Fruit fly (Drosophila melanogaster) whole organism, embryonic: ENCODE results near the gene CG7275.

ENCODE experiments used
- Adf1 ChIP-seq: fragments of 200-800 bp; sonication (Bioruptor generic); IDR thresholded peaks from 2 replicates; pipeline ENCODE4 v1.3.6; 2022; ENCODE audit warnings: missing biosample characterization, missing genetic modification characterization
- Bgb ChIP-seq: fragments of 200-800 bp; sonication (Bioruptor generic); IDR thresholded peaks from 2 replicates; pipeline ENCODE4 v1.3.6; 2022; ENCODE audit warnings: missing biosample characterization, missing genetic modification characterization; ENCODE audit not compliant: partially characterized antibody
- C15 ChIP-seq: fragments of 200-800 bp; sonication (Bioruptor generic); IDR thresholded peaks from 3 replicates; pipeline ENCODE4 v1.3.6; 2022; ENCODE audit warnings: missing biosample characterization, missing genetic modification characterization
- CG10431 ChIP-seq: fragments of 200-800 bp; sonication (Bioruptor generic); optimal IDR thresholded peaks from 3 replicates; lab custom pipeline; 2018; ENCODE audit warnings: missing biosample characterization, mild to moderate bottlenecking, missing genetic modification characterization
- CG13287 ChIP-seq: fragments of 200-800 bp; sonication (Bioruptor generic); IDR thresholded peaks from 2 replicates; pipeline ENCODE4 v1.3.6; 2022; ENCODE audit warnings: missing biosample characterization, missing genetic modification characterization; ENCODE audit not compliant: partially characterized antibody
- CG13894 ChIP-seq: fragments of 200-800 bp; sonication (Bioruptor generic); optimal IDR thresholded peaks from 3 replicates; lab custom pipeline; 2018; ENCODE audit warnings: missing biosample characterization, mild to moderate bottlenecking, missing genetic modification characterization, moderate library complexity
- CG16813 ChIP-seq: fragments of 200-800 bp; sonication (Bioruptor generic); IDR thresholded peaks from 3 replicates; pipeline ENCODE4 v1.3.6; 2022; ENCODE audit warnings: missing biosample characterization, missing genetic modification characterization; ENCODE audit not compliant: partially characterized antibody
- CG2129 ChIP-seq: fragments of 200-800 bp; sonication (Bioruptor generic); IDR thresholded peaks from 2 replicates; pipeline ENCODE4 v1.3.6; 2022; ENCODE audit warnings: missing biosample characterization, missing genetic modification characterization; ENCODE audit not compliant: partially characterized antibody
- CG3163 ChIP-seq: fragments of 200-800 bp; sonication (Bioruptor generic); optimal IDR thresholded peaks from 3 replicates; lab custom pipeline; 2016; ENCODE audit warnings: missing biosample characterization, missing genetic modification characterization
- CG42726 ChIP-seq: fragments of 200-800 bp; sonication (Bioruptor generic); IDR thresholded peaks from 2 replicates; pipeline ENCODE4 v1.3.6; 2022; ENCODE audit warnings: missing biosample characterization, missing genetic modification characterization; ENCODE audit not compliant: partially characterized antibody
- CG4854 ChIP-seq: fragments of 200-800 bp; sonication (Bioruptor generic); optimal IDR thresholded peaks from 2 replicates; lab custom pipeline; 2016; ENCODE audit warnings: missing biosample characterization, missing genetic modification characterization, inconsistent platforms
- CG5180 ChIP-seq: fragments of 200-800 bp; sonication (Bioruptor generic); optimal IDR thresholded peaks from 3 replicates; lab custom pipeline; 2017; ENCODE audit warnings: missing biosample characterization, missing genetic modification characterization, mild to moderate bottlenecking, moderate library complexity, missing genetic modification reagents
- CG6683 ChIP-seq: fragments of 200-800 bp; sonication (Bioruptor generic); optimal IDR thresholded peaks from 2 replicates; lab custom pipeline; 2017; ENCODE audit warnings: missing biosample characterization, mild to moderate bottlenecking, missing genetic modification characterization, missing genetic modification reagents
- CG8089 ChIP-seq: fragments of 200-800 bp; sonication (Bioruptor generic); optimal IDR thresholded peaks from 3 replicates; lab custom pipeline; 2016; ENCODE audit warnings: missing biosample characterization, missing genetic modification characterization
- CG8290 ChIP-seq, 3 experiments: fragments of 200-800 bp; sonication (Bioruptor generic); optimal IDR thresholded peaks; 2 replicates each; lab custom pipeline; 2016 to 2019; ENCODE audit warnings: missing biosample characterization in 3 of 3, missing genetic modification characterization in 3 of 3, mild to moderate bottlenecking in 2 of 3, moderate library complexity in 1 of 3
- CG8765 ChIP-seq: fragments of 200-800 bp; sonication (Bioruptor generic); IDR thresholded peaks from 2 replicates; pipeline ENCODE4 v1.3.6; 2022; ENCODE audit warnings: missing biosample characterization, missing genetic modification characterization
- CrebB ChIP-seq: fragments of 200-800 bp; sonication (Bioruptor generic); optimal IDR thresholded peaks from 3 replicates; lab custom pipeline; 2018; ENCODE audit warnings: missing biosample characterization, mild to moderate bottlenecking, missing genetic modification characterization
- Dbx ChIP-seq: fragments of 200-800 bp; sonication (Bioruptor generic); IDR thresholded peaks from 3 replicates; pipeline ENCODE4 v1.3.6; 2022; ENCODE audit warnings: missing biosample characterization, missing genetic modification characterization
- Deaf1 ChIP-seq: fragments of 200-800 bp; optimal IDR thresholded peaks from 3 replicates; lab custom pipeline; 2019; ENCODE audit warnings: missing biosample characterization, mild to moderate bottlenecking, missing genetic modification characterization, moderate library complexity
- HmgD ChIP-seq: fragments of 200-800 bp; sonication (Bioruptor generic); optimal IDR thresholded peaks from 3 replicates; lab custom pipeline; 2016; ENCODE audit warnings: missing biosample characterization, missing genetic modification characterization
- MTF-1 ChIP-seq: fragments of 200-800 bp; sonication (Bioruptor generic); optimal IDR thresholded peaks from 2 replicates; lab custom pipeline; 2018; ENCODE audit warnings: missing biosample characterization, mild to moderate bottlenecking, missing genetic modification characterization, borderline replicate concordance
- Med ChIP-seq: fragments of 200-800 bp; sonication (Bioruptor generic); peaks from one replicate; lab custom pipeline; 2016; ENCODE audit warnings: missing biosample characterization, missing genetic modification characterization, mild to moderate bottlenecking, inconsistent platforms, moderate library complexity
- Nf-YC ChIP-seq: fragments of 200-800 bp; optimal IDR thresholded peaks from 3 replicates; lab custom pipeline; 2019; ENCODE audit warnings: missing biosample characterization, mild to moderate bottlenecking, missing genetic modification characterization, moderate library complexity
- Rfx ChIP-seq: fragments of 200-800 bp; sonication (Bioruptor generic); IDR thresholded peaks from 2 replicates; pipeline ENCODE4 v1.3.6; 2022; ENCODE audit warnings: missing biosample characterization, missing genetic modification characterization
- Side ChIP-seq: fragments of 200-800 bp; sonication (Bioruptor generic); optimal IDR thresholded peaks from 2 replicates; lab custom pipeline; 2016; ENCODE audit warnings: missing biosample characterization, missing genetic modification characterization
- Sox100B ChIP-seq: fragments of 200-800 bp; sonication (Bioruptor generic); optimal IDR thresholded peaks from 3 replicates; lab custom pipeline; 2018; ENCODE audit warnings: missing biosample characterization, mild to moderate bottlenecking, missing genetic modification characterization
- TFAM ChIP-seq: fragments of 200-800 bp; sonication (Bioruptor generic); optimal IDR thresholded peaks from 2 replicates; lab custom pipeline; 2017; ENCODE audit warnings: missing biosample characterization, missing genetic modification characterization, inconsistent platforms
- Trl ChIP-seq, 3 experiments: fragments of >200 bp in 2 of 3; fragments of 200-800 bp in 1 of 3; sonication (Bioruptor generic) in 1 of 3; optimal IDR thresholded peaks; 2 replicates in 1 of 3; 3 replicates in 2 of 3; lab custom pipeline; 2016 to 2017; ENCODE audit warnings: missing biosample characterization in 1 of 3, missing genetic modification characterization in 1 of 3
- abd-A ChIP-seq: fragments of 200-800 bp; sonication (Bioruptor generic); optimal IDR thresholded peaks from 3 replicates; lab custom pipeline; 2019; ENCODE audit warnings: missing biosample characterization, mild to moderate bottlenecking, missing genetic modification characterization, moderate library complexity
- cg ChIP-seq: fragments of 200-800 bp; sonication (Bioruptor generic); optimal IDR thresholded peaks from 3 replicates; lab custom pipeline; 2019; ENCODE audit warnings: missing biosample characterization, mild to moderate bottlenecking, missing genetic modification characterization, moderate library complexity
- chinmo ChIP-seq: fragments of 200-800 bp; sonication (Bioruptor generic); IDR thresholded peaks from 4 replicates; pipeline ENCODE4 v1.3.6; 2022; ENCODE audit warnings: missing biosample characterization, missing genetic modification characterization; ENCODE audit not compliant: partially characterized antibody
- ewg ChIP-seq: fragments of 200-800 bp; sonication (Bioruptor generic); optimal IDR thresholded peaks from 3 replicates; lab custom pipeline; 2017; ENCODE audit warnings: mild to moderate bottlenecking, missing biosample characterization, missing genetic modification reagents, missing genetic modification characterization
- jumu ChIP-seq: fragments of 200-800 bp; sonication (Bioruptor generic); optimal IDR thresholded peaks from 3 replicates; lab custom pipeline; 2016; ENCODE audit warnings: missing biosample characterization, missing genetic modification characterization
- kni ChIP-seq: fragments of 200-800 bp; sonication (Bioruptor generic); optimal IDR thresholded peaks from 3 replicates; lab custom pipeline; 2017; ENCODE audit warnings: mild to moderate bottlenecking, missing biosample characterization, missing genetic modification reagents, missing genetic modification characterization
- nom ChIP-seq: fragments of 200-800 bp; sonication (Bioruptor generic); optimal IDR thresholded peaks from 2 replicates; lab custom pipeline; 2017; ENCODE audit warnings: missing biosample characterization, missing genetic modification characterization, mild to moderate bottlenecking, moderate library complexity, missing genetic modification reagents
- onecut ChIP-seq: fragments of 200-800 bp; sonication (Bioruptor generic); IDR thresholded peaks from 2 replicates; pipeline ENCODE4 v1.3.6; 2022; ENCODE audit warnings: missing biosample characterization, missing genetic modification characterization
- salm ChIP-seq: fragments of 200-800 bp; sonication (Bioruptor generic); optimal IDR thresholded peaks from 2 replicates; lab custom pipeline; 2018; ENCODE audit warnings: missing biosample characterization, mild to moderate bottlenecking, missing genetic modification characterization
- scrt ChIP-seq: fragments of 200-800 bp; sonication (Bioruptor generic); optimal IDR thresholded peaks from 2 replicates; lab custom pipeline; 2018; ENCODE audit warnings: missing biosample characterization, mild to moderate bottlenecking, missing genetic modification characterization, moderate library complexity
- sens ChIP-seq: fragments of 200-800 bp; sonication (Bioruptor generic); peaks from one replicate; lab custom pipeline; 2016; ENCODE audit warnings: missing biosample characterization, missing genetic modification characterization
- sqz ChIP-seq: fragments of 200-800 bp; sonication (Bioruptor generic); optimal IDR thresholded peaks from 3 replicates; lab custom pipeline; 2018; ENCODE audit warnings: missing biosample characterization, mild to moderate bottlenecking, missing genetic modification characterization
- stc ChIP-seq: fragments of 200-800 bp; sonication (Bioruptor generic); IDR thresholded peaks from 2 replicates; pipeline ENCODE4 v1.3.6; 2022; ENCODE audit warnings: missing biosample characterization, missing genetic modification characterization
- sug ChIP-seq: fragments of 200-800 bp; optimal IDR thresholded peaks from 2 replicates; lab custom pipeline; 2019; ENCODE audit warnings: missing biosample characterization, mild to moderate bottlenecking, missing genetic modification characterization, moderate library complexity
- tna ChIP-seq: fragments of 200-800 bp; sonication (Bioruptor generic); IDR thresholded peaks from 2 replicates; pipeline ENCODE4 v1.3.6; 2022; ENCODE audit warnings: missing biosample characterization, missing genetic modification characterization; ENCODE audit not compliant: partially characterized antibody
- trh ChIP-seq: fragments of 200-800 bp; sonication (Bioruptor generic); optimal IDR thresholded peaks from 2 replicates; lab custom pipeline; 2016; ENCODE audit warnings: missing biosample characterization, missing genetic modification characterization
- vfl ChIP-seq: fragments of 200-800 bp; sonication (Bioruptor generic); optimal IDR thresholded peaks from 2 replicates; lab custom pipeline; 2016; ENCODE audit warnings: missing biosample characterization, missing genetic modification characterization
- vvl ChIP-seq: fragments of 200-800 bp; sonication (Bioruptor generic); IDR thresholded peaks from 2 replicates; pipeline ENCODE4 v1.3.6; 2022; ENCODE audit warnings: missing biosample characterization, missing genetic modification characterization
- yki ChIP-seq: fragments of >200 bp; optimal IDR thresholded peaks from 3 replicates; lab custom pipeline; 2018
- z ChIP-seq: fragments of 200-800 bp; sonication (Bioruptor generic); IDR thresholded peaks from 3 replicates; pipeline ENCODE4 v1.3.6; 2022; ENCODE audit warnings: missing biosample characterization, missing genetic modification characterization
- zfh1 ChIP-seq: fragments of 200-800 bp; sonication (Bioruptor generic); IDR thresholded peaks from 3 replicates; pipeline ENCODE4 v1.3.6; 2022; ENCODE audit warnings: missing biosample characterization, missing genetic modification characterization

CG7275 gene

dm6 chr3L:15535228-15535598 lies 36.5 kb downstream of the CG7275 start, which contains the start of gene CrebA (continued):
- peak; percentile 13 for TF ChIP-seq MTF-1 (GFP tag; lab: Kevin White, UChicago)
- peak; percentile 34; the same call in 1 of the 2 replicates for TF ChIP-seq stc (GFP tag; lab: Robert Waterston, UW)
- TF ChIP-seq ewg (GFP tag; lab: Kevin White, UChicago) = no peak
- no peak for TF ChIP-seq CG4854
- TF ChIP-seq CG10431 (GFP tag; lab: Kevin White, UChicago) = no peak
- peak; percentile 30; the same call in 1 of the 2 replicates for TF ChIP-seq Bgb
- no peak for TF ChIP-seq jumu
- TF ChIP-seq Trl (optimal IDR thresholded peaks at IDR 0.05; lab: Kevin White, UChicago) = peak; percentile 94 to 95
- TF ChIP-seq Trl (GFP tag; optimal IDR thresholded peaks at IDR 0.05; lab: Kevin White, UChicago) = no peak
- TF ChIP-seq CG13287 = no peak
- no peak for TF ChIP-seq onecut (GFP tag; lab: Robert Waterston, UW)
- TF ChIP-seq abd-A (tag; lab: Kevin White, UChicago) = no peak
- no peak for TF ChIP-seq CG2129 (GFP tag; lab: Robert Waterston, UW)
- no peak for TF ChIP-seq z (GFP tag; lab: Robert Waterston, UW)
- no peak for TF ChIP-seq sug
- no peak for TF ChIP-seq CG6683 (GFP tag; lab: Kevin White, UChicago)
- TF ChIP-seq salm (tag; lab: Kevin White, UChicago) = no peak
- 0 out of 3 replicates have a peak, but pooled peaks have one; percentile 10 for TF ChIP-seq Dbx (GFP tag; lab: Robert Waterston, UW)
- no peak for TF ChIP-seq trh
- TF ChIP-seq yki (lab: Kevin White, UChicago) = peak; percentile 70
- TF ChIP-seq CG16813 (GFP tag; lab: Robert Waterston, UW) = no peak
- no peak for TF ChIP-seq Rfx (GFP tag; lab: Robert Waterston, UW)
- no peak for TF ChIP-seq CG8765 (GFP tag; lab: Robert Waterston, UW)
- TF ChIP-seq Deaf1 (tag; lab: Kevin White, UChicago) = peak; percentile 53
- TF ChIP-seq Sox100B (GFP tag; lab: Kevin White, UChicago) = no peak
- TF ChIP-seq chinmo (GFP tag; lab: Robert Waterston, UW) = peak; percentile 76; the same call in 1 of the 4 replicates
- TF ChIP-seq Med (GFP tag; lab: Kevin White, UChicago) = peak; percentile 15
- no peak for TF ChIP-seq CG8290 (GFP tag; optimal IDR thresholded peaks at IDR 0.05; lab: Kevin White, UChicago)
- TF ChIP-seq CG8290 (tag; optimal IDR thresholded peaks at IDR 0.05; lab: Kevin White, UChicago) = peak in 1 of 2 experiments; percentile 20
- peak; percentile 7; the same call in 1 of the 2 replicates for TF ChIP-seq CG42726 (GFP tag; lab: Robert Waterston, UW)
- no peak for TF ChIP-seq C15
- TF ChIP-seq vvl (GFP tag; lab: Robert Waterston, UW) = peak; percentile 37; the same call in 1 of the 2 replicates
- no peak for TF ChIP-seq CG8089
- peak; percentile 90 for TF ChIP-seq Adf1 (GFP tag; lab: Robert Waterston, UW)
- TF ChIP-seq HmgD (GFP tag; lab: Kevin White, UChicago) = no peak
- TF ChIP-seq, all 482 proteins: peak for 27

dm6 chr3L:15535800-15536225 lies 37.1 kb downstream of the CG7275 start:
- peak; percentile 5 for TF ChIP-seq CG13894 (tag; lab: Kevin White, UChicago)
- TF ChIP-seq CG3163 (GFP tag; lab: Kevin White, UChicago) = peak; percentile 75
- TF ChIP-seq CG5180 = peak; percentile 54
- TF ChIP-seq vfl (GFP tag; lab: Kevin White, UChicago) = no peak
- peak; percentile 53 to 57 for TF ChIP-seq Trl (optimal IDR thresholded peaks at IDR 0.05; lab: Kevin White, UChicago)
- no peak for TF ChIP-seq Trl (GFP tag; optimal IDR thresholded peaks at IDR 0.05; lab: Kevin White, UChicago)
- peak; percentile 95 for TF ChIP-seq scrt (GFP tag; lab: Kevin White, UChicago)
- TF ChIP-seq kni (GFP tag; lab: Kevin White, UChicago) = peak; percentile 70
- TF ChIP-seq sens = peak; percentile 38
- TF ChIP-seq Side (GFP tag; lab: Kevin White, UChicago) = no peak
- no peak for TF ChIP-seq jumu
- TF ChIP-seq nom (GFP tag; lab: Kevin White, UChicago) = peak; percentile 52
- TF ChIP-seq CrebB (tag; lab: Kevin White, UChicago) = no peak
- TF ChIP-seq Nf-YC (tag; lab: Kevin White, UChicago) = peak; percentile 42
- TF ChIP-seq cg (GFP tag; lab: Kevin White, UChicago) = peak; percentile 86
- 0 out of 3 replicates have a peak, but pooled peaks have one; percentile 16 for TF ChIP-seq zfh1
- TF ChIP-seq abd-A (tag; lab: Kevin White, UChicago) = peak; percentile 56
- no peak for TF ChIP-seq tna (GFP tag; lab: Robert Waterston, UW)
- TF ChIP-seq sqz (GFP tag; lab: Kevin White, UChicago) = peak; percentile 56
- TF ChIP-seq TFAM = no peak
